Fruit fly (Drosophila melanogaster): ENCODE data around the gene TfIIB.

The TfIIB gene

DNA sequence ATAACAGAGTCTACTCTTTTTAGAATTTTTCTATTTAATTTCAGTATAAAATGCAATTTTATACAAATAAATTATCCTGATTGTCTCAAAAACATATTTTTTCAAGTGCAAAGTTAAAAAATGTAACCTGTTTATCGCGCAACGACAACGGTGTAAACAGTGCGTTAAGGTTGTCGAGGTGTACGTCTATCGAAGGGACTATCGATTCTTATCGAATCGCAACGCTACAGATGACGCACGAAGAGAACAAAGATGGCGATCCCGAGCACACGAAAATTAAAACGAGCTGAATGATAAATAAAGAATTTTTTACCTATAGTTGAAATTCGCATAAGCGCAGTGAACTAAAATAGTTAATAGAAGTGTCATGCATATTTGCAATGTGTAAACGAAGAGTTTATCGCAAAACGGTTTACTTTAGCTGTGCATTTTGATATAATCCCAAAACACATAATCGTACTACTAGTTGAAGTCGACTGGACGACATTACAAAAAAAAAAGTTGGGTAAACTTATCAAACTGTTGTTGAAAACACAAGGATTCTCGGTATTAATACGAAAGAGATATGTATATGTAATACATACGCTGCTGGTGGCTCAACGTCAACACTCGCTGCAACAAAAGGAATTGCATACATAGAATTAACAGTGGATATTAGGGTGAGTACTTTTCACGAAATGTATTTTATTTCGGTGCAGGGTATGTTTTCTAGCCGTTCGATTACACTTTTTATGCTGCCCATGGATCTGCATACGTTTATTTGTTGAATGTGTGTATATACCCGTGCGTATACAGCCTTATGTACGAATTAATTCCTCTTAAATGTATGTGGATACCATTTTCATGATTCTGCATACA lies 43.0 kb upstream of the TfIIB start, which contains the start of gene da (continued):
- peak; percentile 66 for TF ChIP-seq CG32532 (GFP tag; IDR thresholded peaks at IDR 0.05)
- TF ChIP-seq p53 (GFP tag; optimal IDR thresholded peaks at IDR 0.05): peak; percentile 12
- TF ChIP-seq CG3838 (GFP tag; optimal IDR thresholded peaks at IDR 0.05): no peak
- TF ChIP-seq Vsx1 (GFP tag; optimal IDR thresholded peaks at IDR 0.05): no peak
- TF ChIP-seq CG5180 (GFP tag; optimal IDR thresholded peaks at IDR 0.05): no peak
- no peak for TF ChIP-seq usp (GFP tag; optimal IDR thresholded peaks at IDR 0.05)
- peak; percentile 50; the same call in 1 of the 2 replicates for TF ChIP-seq E2f1 (GFP tag; IDR thresholded peaks at IDR 0.05)
- TF ChIP-seq CG9437 (GFP tag; optimal IDR thresholded peaks at IDR 0.05): peak; percentile 43
- TF ChIP-seq CG5953 (GFP tag; IDR thresholded peaks at IDR 0.05): no peak
- peak; percentile 76 for TF ChIP-seq CG17829 (tag; optimal IDR thresholded peaks at IDR 0.05)
- peak; percentile 57 for TF ChIP-seq CG16863 (GFP tag; optimal IDR thresholded peaks at IDR 0.05)
- TF ChIP-seq knrl (GFP tag; IDR thresholded peaks at IDR 0.05; ENCODE audit: partially characterized antibody): peak; percentile 50; the same call in 1 of the 3 replicates
- TF ChIP-seq Adf1 (GFP tag; IDR thresholded peaks at IDR 0.05): no peak
- no peak for TF ChIP-seq CG3407 (GFP tag; optimal IDR thresholded peaks at IDR 0.05)
- TF ChIP-seq CG8281 (tag; optimal IDR thresholded peaks at IDR 0.05): no peak
- TF ChIP-seq CG9932 (GFP tag; IDR thresholded peaks at IDR 0.05): peak; percentile 75; the same call in 1 of the 2 replicates
- TF ChIP-seq CG3281 (GFP tag; optimal IDR thresholded peaks at IDR 0.05): peak; percentile 10
- peak; percentile 51 for TF ChIP-seq ind (GFP tag; optimal IDR thresholded peaks at IDR 0.05)
- TF ChIP-seq D (optimal IDR thresholded peaks at IDR 0.05): no peak
- no peak for TF ChIP-seq D (GFP tag; optimal IDR thresholded peaks at IDR 0.05)
- TF ChIP-seq CG11723 (GFP tag; optimal IDR thresholded peaks at IDR 0.05): peak; percentile 77
- no peak for TF ChIP-seq Gsc (GFP tag; IDR thresholded peaks at IDR 0.05)
- peak; percentile 38 for TF ChIP-seq CG6854 (GFP tag; optimal IDR thresholded peaks at IDR 0.05)
- TF ChIP-seq CG7963 (GFP tag; IDR thresholded peaks at IDR 0.05; ENCODE audit: partially characterized antibody): peak; percentile 44; the same call in 1 of the 3 replicates
- peak; percentile 70 for TF ChIP-seq stc (GFP tag; IDR thresholded peaks at IDR 0.05)
- peak; percentile 20 for TF ChIP-seq emc (GFP tag; optimal IDR thresholded peaks at IDR 0.05)
- TF ChIP-seq Awh (GFP tag; IDR thresholded peaks at IDR 0.05): peak; percentile 52; the same call in 1 of the 2 replicates
- peak; percentile 15 for TF ChIP-seq wek (GFP tag; optimal IDR thresholded peaks at IDR 0.05)
- no peak for TF ChIP-seq pb (GFP tag; optimal IDR thresholded peaks at IDR 0.05)
- TF ChIP-seq jigr1 (GFP tag; IDR thresholded peaks at IDR 0.05): no peak
- peak; percentile 23 for TF ChIP-seq odd (GFP tag; optimal IDR thresholded peaks at IDR 0.05)
- TF ChIP-seq Ets97D (GFP tag; optimal IDR thresholded peaks at IDR 0.05): peak; percentile 95
- TF ChIP-seq exex (tag; optimal IDR thresholded peaks at IDR 0.05): no peak
- TF ChIP-seq CG2129 (GFP tag; IDR thresholded peaks at IDR 0.05; ENCODE audit: partially characterized antibody): no peak
- no peak for TF ChIP-seq CG8478 (optimal IDR thresholded peaks at IDR 0.05)
- TF ChIP-seq CG10431 (GFP tag; optimal IDR thresholded peaks at IDR 0.05): peak; percentile 4
- peak; percentile 58; the same call in 1 of the 3 replicates for TF ChIP-seq CG17361 (GFP tag; IDR thresholded peaks at IDR 0.05)
- peak; percentile 94 for TF ChIP-seq sens (GFP tag)
- peak; percentile 58 for TF ChIP-seq Ssrp (tag; optimal IDR thresholded peaks at IDR 0.05)
- peak; percentile 31; the same call in 1 of the 2 replicates for TF ChIP-seq peb (GFP tag; IDR thresholded peaks at IDR 0.05)
- TF ChIP-seq slp2 (GFP tag; optimal IDR thresholded peaks at IDR 0.05): peak; percentile 36
- TF ChIP-seq CG30431 (GFP tag; optimal IDR thresholded peaks at IDR 0.05): no peak
- no peak for TF ChIP-seq zf30C (GFP tag; optimal IDR thresholded peaks at IDR 0.05)
- no peak for TF ChIP-seq CG10565 (GFP tag; optimal IDR thresholded peaks at IDR 0.05)
- peak; percentile 29; the same call in 1 of the 2 replicates for TF ChIP-seq wdn (GFP tag; IDR thresholded peaks at IDR 0.05)
- TF ChIP-seq CG10979 (tag; optimal IDR thresholded peaks at IDR 0.05): peak; percentile 35
- TF ChIP-seq CG9817 (tag; optimal IDR thresholded peaks at IDR 0.05): no peak
- peak; percentile 29 for TF ChIP-seq salm (tag; optimal IDR thresholded peaks at IDR 0.05)
- peak; percentile 33 for TF ChIP-seq CG18764 (GFP tag; optimal IDR thresholded peaks at IDR 0.05)
- TF ChIP-seq CG9609 (GFP tag; optimal IDR thresholded peaks at IDR 0.05): peak; percentile 56
